Fruit fly (Drosophila melanogaster): ENCODE measurements around the gene tefu.
A peak's percentile ranks its signal among the peaks of the same experiment; 100 is the strongest.

Gene tefu

dm6 chr3R:15287763-15288162 is 45.7 kb upstream of the tefu start (continued):
- TF ChIP-seq Dek (tag; optimal IDR thresholded peaks at IDR 0.05) (peak; percentile 21), Dip3 (GFP tag; optimal IDR thresholded peaks at IDR 0.05) (peak; percentile 90), NC2β (GFP tag; optimal IDR thresholded peaks at IDR 0.05) (no peak), CG4854 (GFP tag; optimal IDR thresholded peaks at IDR 0.05) (peak; percentile 99), CG12236 (GFP tag; optimal IDR thresholded peaks at IDR 0.05) (no peak), tup (GFP tag; optimal IDR thresholded peaks at IDR 0.05) (no peak), CG9797 (GFP tag; optimal IDR thresholded peaks at IDR 0.05) (peak; percentile 95), Kr (GFP tag; optimal IDR thresholded peaks at IDR 0.05) (no peak), CG11560 (tag; IDR thresholded peaks at IDR 0.05) (no peak), nmo (GFP tag; optimal IDR thresholded peaks at IDR 0.05) (peak; percentile 65), gro (GFP tag; optimal IDR thresholded peaks at IDR 0.05) (peak; percentile 37), CG12942 (GFP tag; optimal IDR thresholded peaks at IDR 0.05) (no peak), NK7.1 (GFP tag; optimal IDR thresholded peaks at IDR 0.05) (no peak), inv (GFP tag; IDR thresholded peaks at IDR 0.05; ENCODE audit: partially characterized antibody) (no peak), CG6689 (GFP tag; IDR thresholded peaks at IDR 0.05) (no peak), fru (optimal IDR thresholded peaks at IDR 0.05) (no peak), CG13424 (tag; optimal IDR thresholded peaks at IDR 0.05) (peak; percentile 0), Nf-YC (tag; optimal IDR thresholded peaks at IDR 0.05) (no peak), CG8290 (GFP tag; optimal IDR thresholded peaks at IDR 0.05) (peak; percentile 16), CG8290 (tag; optimal IDR thresholded peaks at IDR 0.05) (peak in 1 of 2 experiments; percentile 78), her (GFP tag; optimal IDR thresholded peaks at IDR 0.05) (peak; percentile 49), CG3163 (GFP tag; optimal IDR thresholded peaks at IDR 0.05) (peak; percentile 27), Atf6 (GFP tag; IDR thresholded peaks at IDR 0.05) (no peak), mam (GFP tag; optimal IDR thresholded peaks at IDR 0.05) (peak; percentile 28), CG4617 (GFP tag; optimal IDR thresholded peaks at IDR 0.05; ENCODE audit: borderline replicate concordance) (peak; percentile 77), sug (tag; optimal IDR thresholded peaks at IDR 0.05) (peak; percentile 38), jumu (GFP tag; optimal IDR thresholded peaks at IDR 0.05) (peak; percentile 46), crp (GFP tag; optimal IDR thresholded peaks at IDR 0.05) (peak; percentile 78 to 96), nerfin-2 (GFP tag; IDR thresholded peaks at IDR 0.05; ENCODE audit: partially characterized antibody) (no peak), rib (GFP tag; IDR thresholded peaks at IDR 0.05) (no peak), nerfin-1 (tag; optimal IDR thresholded peaks at IDR 0.05) (peak; percentile 23), corto (GFP tag; optimal IDR thresholded peaks at IDR 0.05) (no peak), sima (GFP tag; optimal IDR thresholded peaks at IDR 0.05) (no peak), Drgx (GFP tag; IDR thresholded peaks at IDR 0.05) (no peak), tna (GFP tag; IDR thresholded peaks at IDR 0.05; ENCODE audit: partially characterized antibody) (no peak), CG1792 (GFP tag; optimal IDR thresholded peaks at IDR 0.05) (peak; percentile 4), Dref (GFP tag; IDR thresholded peaks at IDR 0.05) (no peak), sqz (GFP tag; optimal IDR thresholded peaks at IDR 0.05) (peak; percentile 91), CkIIα-i1 (GFP tag; IDR thresholded peaks at IDR 0.05) (no peak), ftz-f1 (GFP tag; optimal IDR thresholded peaks at IDR 0.05) (peak; percentile 41), cas (GFP tag; IDR thresholded peaks at IDR 0.05) (no peak), danr (GFP tag; IDR thresholded peaks at IDR 0.05) (no peak), zen (tag; optimal IDR thresholded peaks at IDR 0.05) (peak; percentile 43), pzg (GFP tag; optimal IDR thresholded peaks at IDR 0.05) (peak; percentile 98), CG12299 (tag; optimal IDR thresholded peaks at IDR 0.05) (no peak), Elba2 (GFP tag; optimal IDR thresholded peaks at IDR 0.05) (peak; percentile 88), ken (GFP tag; IDR thresholded peaks at IDR 0.05) (no peak), CG10543 (GFP tag; optimal IDR thresholded peaks at IDR 0.05) (no peak), Scr (GFP tag; IDR thresholded peaks at IDR 0.05; ENCODE audit: partially characterized antibody) (no peak), peb (GFP tag; IDR thresholded peaks at IDR 0.05) (no peak), lmd (GFP tag; IDR thresholded peaks at IDR 0.05) (no peak), sens (GFP tag) (peak; percentile 64), CG34224 (GFP tag; IDR thresholded peaks at IDR 0.05; ENCODE audit: partially characterized antibody) (no peak)

Measured in whole organism, embryonic.